Worm (Caenorhabditis elegans) whole organism, L2 larva: ENCODE measurements around the gene Y38A10A.7.

Experiments
- C34F6.9 ChIP-seq: fragments of 150-350 bp; optimal IDR thresholded peaks from 2 replicates; lab custom pipeline; 2014; ENCODE audit warnings: missing biosample characterization, missing genetic modification characterization
- F13H6.1 ChIP-seq: sonication (generic microtip); optimal IDR thresholded peaks from 2 replicates; lab custom pipeline; 2016; ENCODE audit warnings: missing genetic modification characterization, missing compliant biosample characterization
- ZK546.5 ChIP-seq: sonication (generic microtip); optimal IDR thresholded peaks from 2 replicates; lab custom pipeline; 2017; ENCODE audit warnings: missing biosample characterization, missing genetic modification characterization
- alr-1 ChIP-seq: fragments of 150-350 bp; optimal IDR thresholded peaks from 2 replicates; lab custom pipeline; 2014; ENCODE audit warnings: missing biosample characterization, missing genetic modification characterization
- ama-1 ChIP-seq: fragments of 150-350 bp; optimal IDR thresholded peaks from 2 replicates; lab custom pipeline; 2018; ENCODE audit warnings: inconsistent platforms
- ceh-16 ChIP-seq: fragments of 150-350 bp; optimal IDR thresholded peaks from 2 replicates; lab custom pipeline; 2014; ENCODE audit warnings: missing biosample characterization, missing genetic modification characterization
- crh-2 ChIP-seq: sonication (generic microtip); optimal IDR thresholded peaks from 2 replicates; lab custom pipeline; 2017; ENCODE audit warnings: missing biosample characterization, missing genetic modification characterization
- egl-27 ChIP-seq: sonication (generic microtip); optimal IDR thresholded peaks from 3 replicates; lab custom pipeline; 2017; ENCODE audit warnings: missing biosample characterization, missing genetic modification reagents, missing genetic modification characterization
- fos-1 ChIP-seq: fragments of 150-350 bp; optimal IDR thresholded peaks from 2 replicates; lab custom pipeline; 2014; ENCODE audit warnings: missing biosample characterization, missing genetic modification characterization
- gmeb-1 ChIP-seq: fragments of 150-350 bp; optimal IDR thresholded peaks from 2 replicates; lab custom pipeline; 2014; ENCODE audit warnings: missing biosample characterization, missing genetic modification characterization
- lin-11 ChIP-seq: fragments of 150-350 bp; sonication (generic microtip); optimal IDR thresholded peaks from 2 replicates; lab custom pipeline; 2014; ENCODE audit warnings: missing biosample characterization, missing genetic modification characterization, inconsistent platforms, mixed read lengths
- lin-13 ChIP-seq: fragments of 150-350 bp; optimal IDR thresholded peaks from 2 replicates; lab custom pipeline; 2014; ENCODE audit warnings: missing biosample characterization, missing genetic modification reagents, missing genetic modification characterization
- lsy-2 ChIP-seq, 2 experiments: fragments of 150-350 bp in 1 of 2; sonication (generic microtip) in 1 of 2; optimal IDR thresholded peaks; 2 replicates each; lab custom pipeline; 2014 to 2017; ENCODE audit warnings: missing biosample characterization in 2 of 2, missing genetic modification characterization in 2 of 2
- mab-5 ChIP-seq: fragments of 150-350 bp; optimal IDR thresholded peaks from 2 replicates; lab custom pipeline; 2014; ENCODE audit warnings: missing biosample characterization, missing genetic modification characterization
- nhr-10 ChIP-seq: sonication (generic microtip); optimal IDR thresholded peaks from 2 replicates; lab custom pipeline; 2017; ENCODE audit warnings: missing biosample characterization, missing genetic modification characterization
- nhr-11 ChIP-seq: fragments of 150-350 bp; optimal IDR thresholded peaks from 2 replicates; lab custom pipeline; 2014; ENCODE audit warnings: missing biosample characterization, missing genetic modification characterization
- nhr-129 ChIP-seq: fragments of 150-350 bp; optimal IDR thresholded peaks from 2 replicates; lab custom pipeline; 2014; ENCODE audit warnings: missing biosample characterization, missing genetic modification characterization
- nhr-21 ChIP-seq: fragments of 150-350 bp; optimal IDR thresholded peaks from 2 replicates; lab custom pipeline; 2014; ENCODE audit warnings: missing biosample characterization, missing genetic modification characterization
- nhr-23 ChIP-seq: fragments of 150-350 bp; optimal IDR thresholded peaks from 2 replicates; lab custom pipeline; 2014; ENCODE audit warnings: missing biosample characterization, missing genetic modification reagents, missing genetic modification characterization
- nhr-237 ChIP-seq: fragments of 150-350 bp; optimal IDR thresholded peaks from 2 replicates; lab custom pipeline; 2014; ENCODE audit warnings: missing biosample characterization, missing genetic modification characterization
- nhr-6 ChIP-seq: fragments of 150-350 bp; optimal IDR thresholded peaks from 2 replicates; lab custom pipeline; 2014; ENCODE audit warnings: missing biosample characterization, missing genetic modification characterization
- nhr-77 ChIP-seq: fragments of 150-350 bp; optimal IDR thresholded peaks from 2 replicates; lab custom pipeline; 2014; ENCODE audit warnings: missing biosample characterization, missing genetic modification characterization
- peb-1 ChIP-seq: fragments of 150-350 bp; optimal IDR thresholded peaks from 2 replicates; lab custom pipeline; 2014; ENCODE audit warnings: missing biosample characterization, missing genetic modification characterization
- sem-4 ChIP-seq: fragments of 150-350 bp; optimal IDR thresholded peaks from 2 replicates; lab custom pipeline; 2014; ENCODE audit warnings: missing biosample characterization, missing genetic modification reagents, missing genetic modification characterization
- skn-1 ChIP-seq: sonication (generic microtip); optimal IDR thresholded peaks from 2 replicates; lab custom pipeline; 2017; ENCODE audit warnings: missing biosample characterization, missing genetic modification characterization
- sma-3 ChIP-seq: sonication (generic microtip); optimal IDR thresholded peaks from 2 replicates; lab custom pipeline; 2016; ENCODE audit warnings: missing genetic modification reagents, missing genetic modification characterization, missing compliant biosample characterization
- sma-9 ChIP-seq, 2 experiments: fragments of 150-350 bp in 1 of 2; sonication (generic microtip) in 1 of 2; optimal IDR thresholded peaks; 2 replicates each; lab custom pipeline; 2014 to 2016; ENCODE audit warnings: missing genetic modification characterization in 2 of 2, mild to moderate bottlenecking in 1 of 2, missing biosample characterization in 1 of 2, missing compliant biosample characterization in 1 of 2, missing genetic modification reagents in 1 of 2, moderate library complexity in 1 of 2
- snpc-4 ChIP-seq: fragments of 150-350 bp; optimal IDR thresholded peaks from 2 replicates; lab custom pipeline; 2014; ENCODE audit warnings: missing biosample characterization, missing genetic modification characterization
- unc-39 ChIP-seq: fragments of 150-350 bp; optimal IDR thresholded peaks from 2 replicates; lab custom pipeline; 2014; ENCODE audit warnings: missing biosample characterization, missing genetic modification characterization
- unc-62 ChIP-seq: fragments of 150-350 bp; optimal IDR thresholded peaks from 2 replicates; lab custom pipeline; 2014; ENCODE audit warnings: missing biosample characterization, missing genetic modification reagents, missing genetic modification characterization
- ztf-1 ChIP-seq: fragments of 200-800 bp; sonication (Bioruptor generic); conservative IDR thresholded peaks from 2 replicates; pipeline ENCODE4 v1.3.6; 2022; ENCODE audit warnings: missing genetic modification characterization, missing compliant biosample characterization
- ztf-4 ChIP-seq: fragments of 150-350 bp; optimal IDR thresholded peaks from 2 replicates; lab custom pipeline; 2014; ENCODE audit warnings: missing biosample characterization, missing genetic modification characterization

Gene Y38A10A.7

ce11 chrV:6107474-6107873 lies 11.5 kb downstream of the Y38A10A.7 start, which contains the start of gene cwf-19L1 (continued):
- TF ChIP-seq sma-9 (GFP tag; optimal IDR thresholded peaks at IDR 0.05; lab: Kevin White, UChicago) = peak; percentile 84
- no peak for TF ChIP-seq sma-9 (tag; optimal IDR thresholded peaks at IDR 0.05; lab: Kevin White, UChicago)
- peak; percentile 93 for TF ChIP-seq gmeb-1
- no peak for TF ChIP-seq nhr-237 (tag; lab: Kevin White, UChicago)
- TF ChIP-seq C34F6.9 (tag; lab: Kevin White, UChicago) = peak; percentile 76
- peak; percentile 35 for TF ChIP-seq sma-3 (GFP tag; lab: Kevin White, UChicago)
- TF ChIP-seq unc-62 = peak; percentile 3
- peak; percentile 24 for TF ChIP-seq snpc-4 (tag; lab: Kevin White, UChicago)
- no peak for TF ChIP-seq peb-1 (tag; lab: Kevin White, UChicago)
- no peak for TF ChIP-seq nhr-77 (tag; lab: Kevin White, UChicago)
- peak; percentile 13 to 77 for TF ChIP-seq lsy-2 (tag; optimal IDR thresholded peaks at IDR 0.05; lab: Kevin White, UChicago)

- TF ChIP-seq fos-1 (tag; lab: Kevin White, UChicago) (peak; percentile 45), sma-3 (GFP tag; lab: Kevin White, UChicago) (peak; percentile 6), nhr-129 (tag; lab: Kevin White, UChicago) (peak; percentile 36), ztf-1 (GFP tag; lab: Robert Waterston, UW) (no peak), lin-11 (peak; percentile 12), skn-1 (tag; lab: Kevin White, UChicago) (peak; percentile 90), egl-27 (no peak), sma-9 (GFP tag; optimal IDR thresholded peaks at IDR 0.05; lab: Kevin White, UChicago) (peak; percentile 57), sma-9 (tag; optimal IDR thresholded peaks at IDR 0.05; lab: Kevin White, UChicago) (no peak), F13H6.1 (tag; lab: Kevin White, UChicago) (peak; percentile 45)
Measured at ce11 chrV:6110533-6110932, 14.5 kb downstream of the Y38A10A.7 start, which contains the start of gene F17A9.4. F17A9.4 (minus strand) TSS chrV:6110629.

- TF ChIP-seq unc-62 = no peak
- no peak for TF ChIP-seq unc-39
- TF ChIP-seq mab-5 (tag; lab: Kevin White, UChicago) = no peak
- TF ChIP-seq ceh-16 (tag; lab: Kevin White, UChicago) = no peak
- TF ChIP-seq nhr-11 (tag; lab: Kevin White, UChicago) = no peak
- TF ChIP-seq sem-4 (tag; lab: Kevin White, UChicago) = no peak
- no peak for TF ChIP-seq ama-1 (lab: Kevin White, UChicago)
- TF ChIP-seq sma-9 (GFP tag; optimal IDR thresholded peaks at IDR 0.05; lab: Kevin White, UChicago) = peak; percentile 24
- no peak for TF ChIP-seq sma-9 (tag; optimal IDR thresholded peaks at IDR 0.05; lab: Kevin White, UChicago)
- no peak for TF ChIP-seq crh-2 (tag; lab: Kevin White, UChicago)
Measured at ce11 chrV:6112823-6113222, 16.8 kb downstream of the Y38A10A.7 start, which contains the start of gene F17A9.5. F17A9.5 (minus strand) TSS chrV:6112997.

ce11 chrV:6117013-6117412 lies 21.0 kb downstream of the Y38A10A.7 start:
- TF ChIP-seq nhr-10 (tag; lab: Kevin White, UChicago) (no peak), nhr-21 (tag; lab: Kevin White, UChicago) (no peak), ama-1 (lab: Kevin White, UChicago) (no peak), ZK546.5 (tag; lab: Kevin White, UChicago) (no peak)

- TF ChIP-seq alr-1 (no peak), nhr-23 (tag; lab: Kevin White, UChicago) (no peak), crh-2 (tag; lab: Kevin White, UChicago) (no peak), nhr-10 (tag; lab: Kevin White, UChicago) (no peak), nhr-6 (tag; lab: Kevin White, UChicago) (no peak), gmeb-1 (no peak), lin-11 (no peak), ztf-4 (no peak), sem-4 (tag; lab: Kevin White, UChicago) (no peak), lin-13 (no peak)
Measured at ce11 chrV:6120156-6120879, 24.3 kb downstream of the Y38A10A.7 start, which contains the start of gene ceh-49. ceh-49 (minus strand) TSS chrV:6120206.
